Worm (Caenorhabditis elegans) whole organism, L1 larva: ENCODE measurements around the gene C15H9.11.

Experiments
- ama-1 ChIP-seq: fragments of 150-350 bp; optimal IDR thresholded peaks from 2 replicates; lab custom pipeline; 2014
- blmp-1 ChIP-seq: fragments of 150-350 bp; optimal IDR thresholded peaks from 2 replicates; lab custom pipeline; 2014; ENCODE audit warnings: missing biosample characterization, missing genetic modification characterization
- ceh-8 ChIP-seq: fragments of 200-800 bp; sonication (Bioruptor generic); optimal IDR thresholded peaks from 2 replicates; lab custom pipeline; 2018; ENCODE audit warnings: mild to moderate bottlenecking, missing genetic modification characterization, moderate library complexity, missing compliant biosample characterization
- ceh-82 ChIP-seq, 3 experiments: fragments of 150-350 bp in 1 of 3; sonication (generic microtip) in 2 of 3; optimal IDR thresholded peaks; 2 replicates each; lab custom pipeline; 2014 to 2017; ENCODE audit warnings: missing biosample characterization in 3 of 3, missing genetic modification characterization in 3 of 3
- efl-1 ChIP-seq, 4 experiments: fragments of 150-350 bp; optimal IDR thresholded peaks in 3 of 4; peaks in 1 of 4; 1 replicate in 1 of 4; 2 replicates in 3 of 4; lab custom pipeline; 2014; ENCODE audit warnings: missing biosample characterization in 2 of 4, missing genetic modification characterization in 2 of 4, missing genetic modification reagents in 2 of 4
- egl-13 ChIP-seq: sonication (generic microtip); optimal IDR thresholded peaks from 2 replicates; lab custom pipeline; 2016; ENCODE audit warnings: missing genotype, missing genetic modification reagents, missing genetic modification characterization, missing compliant biosample characterization
- egl-27 ChIP-seq, 2 experiments: fragments of 150-350 bp in 1 of 2; sonication (generic microtip); optimal IDR thresholded peaks; 3 replicates each; lab custom pipeline; 2017 to 2018; ENCODE audit warnings: missing biosample characterization in 2 of 2, missing genetic modification characterization in 2 of 2, missing genetic modification reagents in 2 of 2
- elt-2 ChIP-seq: sonication (generic microtip); optimal IDR thresholded peaks from 2 replicates; lab custom pipeline; 2016; ENCODE audit warnings: missing genetic modification characterization, mild to moderate bottlenecking, inconsistent platforms, missing compliant biosample characterization, missing genetic modification reagents
- elt-3 ChIP-seq, 6 experiments: fragments of 150-350 bp in 1 of 6; sonication (generic microtip); optimal IDR thresholded peaks; 2 replicates each; lab custom pipeline; 2017 to 2018; ENCODE audit warnings: missing biosample characterization in 6 of 6, missing genetic modification characterization in 6 of 6, inconsistent platforms in 1 of 6
- hlh-17 ChIP-seq: fragments of 200-800 bp; sonication (Bioruptor generic); optimal IDR thresholded peaks from 2 replicates; lab custom pipeline; 2018; ENCODE audit warnings: missing genetic modification characterization, mild to moderate bottlenecking, missing compliant biosample characterization, moderate library complexity, borderline replicate concordance
- hpl-2 ChIP-seq: fragments of 150-350 bp; optimal IDR thresholded peaks from 2 replicates; lab custom pipeline; 2014; ENCODE audit warnings: missing biosample characterization, missing genetic modification reagents, missing genetic modification characterization
- lin-13 ChIP-seq: fragments of 150-350 bp; optimal IDR thresholded peaks from 2 replicates; lab custom pipeline; 2014; ENCODE audit warnings: missing biosample characterization, missing genetic modification reagents, missing genetic modification characterization
- lin-14 ChIP-seq: fragments of 200-800 bp; sonication (Bioruptor generic); optimal IDR thresholded peaks from 2 replicates; lab custom pipeline; 2018; ENCODE audit warnings: mild to moderate bottlenecking, missing genetic modification characterization, moderate library complexity, missing compliant biosample characterization
- lin-15B ChIP-seq: fragments of 150-350 bp; sonication (generic microtip); optimal IDR thresholded peaks from 3 replicates; lab custom pipeline; 2014; ENCODE audit warnings: missing biosample characterization, missing genetic modification characterization
- lin-35 ChIP-seq, 2 experiments: fragments of 150-350 bp; optimal IDR thresholded peaks; 2 replicates each; lab custom pipeline; 2014; ENCODE audit warnings: missing biosample characterization in 2 of 2, missing genetic modification characterization in 2 of 2, missing genetic modification reagents in 2 of 2
- lin-39 ChIP-seq: fragments of 150-350 bp; optimal IDR thresholded peaks from 2 replicates; lab custom pipeline; 2014; ENCODE audit warnings: missing biosample characterization, missing genetic modification reagents, missing genetic modification characterization
- lsy-2 ChIP-seq, 2 experiments: fragments of 150-350 bp; optimal IDR thresholded peaks; 2 replicates each; lab custom pipeline; 2014; ENCODE audit warnings: missing biosample characterization in 2 of 2, missing genetic modification characterization in 2 of 2
- mef-2 ChIP-seq: fragments of 150-350 bp; optimal IDR thresholded peaks from 2 replicates; lab custom pipeline; 2014; ENCODE audit warnings: missing biosample characterization, missing genetic modification characterization
- mep-1 ChIP-seq: fragments of 150-350 bp; optimal IDR thresholded peaks from 2 replicates; lab custom pipeline; 2014; ENCODE audit warnings: missing biosample characterization, missing genetic modification characterization
- nhr-11 ChIP-seq: fragments of 150-350 bp; optimal IDR thresholded peaks from 2 replicates; lab custom pipeline; 2014; ENCODE audit warnings: missing biosample characterization, missing genetic modification characterization
- nhr-20 ChIP-seq: sonication (generic microtip); optimal IDR thresholded peaks from 2 replicates; lab custom pipeline; 2016; ENCODE audit warnings: mild to moderate bottlenecking, missing genetic modification characterization, missing compliant biosample characterization
- nhr-28 ChIP-seq: fragments of 150-350 bp; optimal IDR thresholded peaks from 2 replicates; lab custom pipeline; 2014; ENCODE audit warnings: missing biosample characterization, missing genetic modification characterization
- nhr-47 ChIP-seq: sonication (generic microtip); optimal IDR thresholded peaks from 2 replicates; lab custom pipeline; 2016; ENCODE audit warnings: mild to moderate bottlenecking, missing genetic modification characterization, moderate library complexity, missing compliant biosample characterization
- nhr-71 ChIP-seq: sonication (generic microtip); optimal IDR thresholded peaks from 2 replicates; lab custom pipeline; 2016; ENCODE audit warnings: mild to moderate bottlenecking, missing genetic modification characterization, moderate library complexity, missing compliant biosample characterization
- nhr-76 ChIP-seq: sonication (generic microtip); optimal IDR thresholded peaks from 2 replicates; lab custom pipeline; 2017; ENCODE audit warnings: missing biosample characterization, missing genetic modification characterization
- rnt-1 ChIP-seq: sonication (generic microtip); optimal IDR thresholded peaks from 2 replicates; lab custom pipeline; 2016; ENCODE audit warnings: mild to moderate bottlenecking, missing genetic modification characterization, moderate library complexity, missing compliant biosample characterization
- skn-1 ChIP-seq: fragments of 150-350 bp; optimal IDR thresholded peaks from 2 replicates; lab custom pipeline; 2014; ENCODE audit warnings: missing biosample characterization, missing genetic modification characterization
- snpc-4 ChIP-seq: fragments of 150-350 bp; optimal IDR thresholded peaks from 2 replicates; lab custom pipeline; 2014; ENCODE audit warnings: missing biosample characterization, missing genetic modification characterization
- sox-4 ChIP-seq: sonication (generic microtip); optimal IDR thresholded peaks from 2 replicates; lab custom pipeline; 2016; ENCODE audit warnings: missing genetic modification characterization, missing compliant biosample characterization
- sup-37 ChIP-seq: fragments of 200-800 bp; sonication (Bioruptor generic); optimal IDR thresholded peaks from 2 replicates; lab custom pipeline; 2018; ENCODE audit warnings: mild to moderate bottlenecking, missing genetic modification characterization, missing compliant biosample characterization
- swsn-7 ChIP-seq: sonication (generic microtip); optimal IDR thresholded peaks from 2 replicates; lab custom pipeline; 2016; ENCODE audit warnings: missing genetic modification characterization, missing compliant biosample characterization
- tbx-2 ChIP-seq: sonication (generic microtip); optimal IDR thresholded peaks from 2 replicates; lab custom pipeline; 2016; ENCODE audit warnings: missing genetic modification characterization, missing compliant biosample characterization
- tlp-1 ChIP-seq: fragments of 150-350 bp; optimal IDR thresholded peaks from 2 replicates; lab custom pipeline; 2014; ENCODE audit warnings: missing biosample characterization, missing genetic modification characterization
- unc-130 ChIP-seq: fragments of 150-350 bp; optimal IDR thresholded peaks from 2 replicates; lab custom pipeline; 2017; ENCODE audit warnings: missing biosample characterization, missing genetic modification characterization, inconsistent platforms
- unc-30 ChIP-seq: sonication (generic microtip); optimal IDR thresholded peaks from 2 replicates; lab custom pipeline; 2017; ENCODE audit warnings: missing biosample characterization, missing genetic modification characterization
- xbp-1 ChIP-seq: sonication (generic microtip); optimal IDR thresholded peaks from 2 replicates; lab custom pipeline; 2016; ENCODE audit warnings: missing genetic modification characterization, missing compliant biosample characterization
- ztf-4 ChIP-seq: fragments of 150-350 bp; optimal IDR thresholded peaks from 2 replicates; lab custom pipeline; 2014; ENCODE audit warnings: missing biosample characterization, missing genetic modification characterization

The C15H9.11 gene

DNA sequence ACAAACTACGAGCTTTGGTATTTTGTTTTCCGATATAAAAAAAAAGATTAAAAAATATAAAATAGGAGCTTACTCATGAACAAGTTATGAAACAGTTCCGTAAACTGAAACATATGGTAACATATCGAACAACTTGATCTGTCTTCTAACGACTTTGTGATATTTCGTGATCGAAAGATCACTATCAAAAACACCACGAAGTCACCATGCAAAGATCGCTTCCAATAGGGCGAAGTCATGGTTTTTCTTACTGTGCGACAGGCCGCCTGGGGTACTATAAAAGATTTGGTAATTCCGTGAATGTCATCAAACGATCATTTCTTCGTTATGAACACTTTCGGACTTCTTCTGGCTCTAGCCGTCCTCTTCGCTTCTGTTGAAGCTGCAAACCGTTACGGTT lies 20.5 kb downstream of the C15H9.11 start, which contains the start of gene C45B2.3:
Gene C45B2.3 (plus strand): TSS at position 301 of the 400 bp plus-strand sequence.
- TF ChIP-seq lin-35 (GFP tag; optimal IDR thresholded peaks at IDR 0.05; lab: Kevin White, UChicago) (no peak), tbx-2 (tag; lab: Kevin White, UChicago) (no peak), unc-30 (tag; lab: Kevin White, UChicago) (no peak), xbp-1 (tag; lab: Kevin White, UChicago) (no peak), nhr-76 (tag; lab: Kevin White, UChicago) (no peak), ama-1 (lab: Kevin White, UChicago) (no peak), lin-13 (GFP tag; lab: Kevin White, UChicago) (no peak), egl-27 (tag; optimal IDR thresholded peaks at IDR 0.05; lab: Kevin White, UChicago) (no peak), lin-15B (tag; lab: Kevin White, UChicago) (no peak), hlh-17 (GFP tag; lab: Kevin White, UChicago) (no peak), sup-37 (no peak)

DNA sequence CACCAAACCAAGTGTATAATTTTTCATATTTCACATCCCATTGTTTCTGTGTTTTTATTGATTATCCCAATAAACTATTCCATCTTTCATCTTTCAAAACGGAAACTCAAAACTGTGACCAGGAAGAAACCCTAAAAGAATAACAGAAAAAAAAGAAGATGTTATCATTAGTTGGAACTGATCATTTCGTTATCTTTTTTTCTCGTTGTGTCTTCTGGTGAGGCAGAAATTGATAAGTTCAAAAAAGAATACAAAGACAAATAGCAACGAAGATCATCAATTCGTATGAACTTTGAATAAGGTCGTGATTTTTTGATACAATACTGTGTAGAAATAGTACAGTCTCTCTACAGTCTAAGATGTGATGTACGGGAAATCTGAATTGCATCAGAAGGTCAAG lies 21.4 kb downstream of the C15H9.11 start:
- TF ChIP-seq elt-3 (tag; optimal IDR thresholded peaks at IDR 0.05; lab: Kevin White, UChicago) (peak in 3 of 6 experiments; percentile 41 to 72 (median 66)), blmp-1 (tag; lab: Kevin White, UChicago) (peak; percentile 44), unc-30 (tag; lab: Kevin White, UChicago) (no peak), lin-14 (GFP tag; lab: Kevin White, UChicago) (peak; percentile 48), elt-2 (peak; percentile 38), nhr-76 (tag; lab: Kevin White, UChicago) (no peak), ztf-4 (tag; lab: Kevin White, UChicago) (no peak), nhr-20 (tag; lab: Kevin White, UChicago) (peak; percentile 15), lin-35 (GFP tag; optimal IDR thresholded peaks at IDR 0.05; lab: Kevin White, UChicago) (peak in 1 of 2 experiments; percentile 14)

DNA sequence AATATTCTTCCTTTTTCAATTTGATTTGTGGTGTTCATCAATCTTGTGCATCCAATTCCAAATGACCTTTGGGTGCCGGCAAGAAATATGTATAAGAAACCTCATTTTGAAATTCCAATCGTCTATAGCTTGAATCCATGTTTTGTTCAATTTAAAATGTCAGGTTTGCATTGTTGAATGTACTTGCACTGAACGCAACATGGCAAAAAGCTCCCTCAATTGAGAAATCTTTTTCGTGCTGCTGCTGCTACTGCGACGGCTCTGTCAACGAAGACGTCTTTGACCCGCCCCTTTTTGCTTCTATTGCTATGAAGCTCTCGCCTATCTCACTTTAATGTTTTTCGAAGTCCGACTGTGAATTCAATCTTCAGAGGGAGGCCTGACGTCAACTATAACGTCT lies 28.0 kb downstream of the C15H9.11 start, which contains the start of gene lgc-58:
Gene lgc-58 (plus strand): TSS at position 301 of the 400 bp plus-strand sequence.
- TF ChIP-seq lsy-2 (tag; optimal IDR thresholded peaks at IDR 0.05; lab: Kevin White, UChicago) = no peak
- TF ChIP-seq ceh-82 (tag; optimal IDR thresholded peaks at IDR 0.05; lab: Kevin White, UChicago) = no peak

DNA sequence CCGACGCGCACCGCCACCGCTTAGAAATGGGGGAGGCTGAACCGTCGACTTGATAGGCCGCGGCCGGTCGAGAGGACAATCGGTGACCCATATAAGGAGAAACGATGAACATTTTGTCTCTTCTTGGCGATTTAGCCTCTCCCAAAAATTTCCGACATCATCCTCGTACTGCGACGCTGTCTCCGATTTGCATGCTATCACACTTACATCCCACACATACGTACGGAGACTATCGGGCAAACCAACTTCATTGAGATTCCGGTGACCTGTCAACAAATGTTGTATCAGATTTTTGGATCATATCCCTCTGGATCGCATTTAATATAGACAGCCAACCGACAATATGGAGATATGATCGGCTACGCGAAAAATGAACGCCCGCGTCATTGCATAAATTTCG lies 36.6 kb downstream of the C15H9.11 start:
- TF ChIP-seq lin-14 (GFP tag; lab: Kevin White, UChicago) (no peak), elt-3 (tag; optimal IDR thresholded peaks at IDR 0.05; lab: Kevin White, UChicago) (no peak), blmp-1 (tag; lab: Kevin White, UChicago) (peak; percentile 63), unc-130 (tag; lab: Kevin White, UChicago) (no peak), egl-13 (tag; lab: Kevin White, UChicago) (no peak)

DNA sequence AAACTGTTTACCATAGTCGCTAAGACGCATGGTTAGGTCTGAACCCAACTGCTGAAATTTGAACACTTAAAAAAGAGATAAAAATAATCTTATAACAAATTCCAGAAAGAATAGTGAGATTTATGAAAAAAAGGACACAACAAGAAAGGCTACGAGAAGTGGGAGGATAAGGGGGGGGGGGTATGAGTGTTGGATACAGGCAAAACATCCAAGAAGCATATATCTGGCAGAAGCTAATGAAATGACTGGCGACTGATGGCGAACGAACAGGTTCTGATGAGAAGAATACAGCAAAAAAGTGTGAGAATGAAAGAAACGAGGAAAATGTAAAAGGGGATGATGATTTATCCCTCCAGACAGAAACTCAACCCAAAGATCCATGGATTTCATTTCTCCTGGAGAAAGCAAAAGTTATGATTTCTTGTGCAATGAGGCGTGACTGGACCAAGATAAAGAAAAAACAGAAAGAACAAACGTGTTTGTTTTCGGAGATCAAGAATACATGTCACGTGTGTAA lies 37.2 kb downstream of the C15H9.11 start, which contains the start of gene ptr-4:
Gene ptr-4 (minus strand): TSS at position 51 of the 517 bp plus-strand sequence.
- TF ChIP-seq efl-1 (optimal IDR thresholded peaks at IDR 0.05; lab: Kevin White, UChicago) (no peak), efl-1 (GFP tag; optimal IDR thresholded peaks at IDR 0.05 in 1 of 2; lab: Kevin White, UChicago) (no peak), mep-1 (tag; lab: Kevin White, UChicago) (no peak), nhr-11 (tag; lab: Kevin White, UChicago) (no peak), tlp-1 (tag; lab: Kevin White, UChicago) (no peak), ceh-82 (tag; optimal IDR thresholded peaks at IDR 0.05; lab: Kevin White, UChicago) (no peak), ceh-8 (GFP tag; lab: Kevin White, UChicago) (no peak), lin-13 (GFP tag; lab: Kevin White, UChicago) (no peak), lin-39 (tag; lab: Kevin White, UChicago) (no peak), ama-1 (lab: Kevin White, UChicago) (no peak), mef-2 (tag; lab: Kevin White, UChicago) (no peak), nhr-71 (tag; lab: Kevin White, UChicago) (no peak), swsn-7 (tag; lab: Kevin White, UChicago) (no peak), nhr-28 (tag; lab: Kevin White, UChicago) (no peak), nhr-47 (tag; lab: Kevin White, UChicago) (no peak), lin-35 (GFP tag; optimal IDR thresholded peaks at IDR 0.05; lab: Kevin White, UChicago) (no peak), rnt-1 (tag; lab: Kevin White, UChicago) (no peak), hpl-2 (GFP tag; lab: Kevin White, UChicago) (no peak), skn-1 (tag; lab: Kevin White, UChicago) (no peak), sox-4 (tag; lab: Kevin White, UChicago) (no peak), snpc-4 (tag; lab: Kevin White, UChicago) (no peak)
